Worm (Caenorhabditis elegans): ENCODE data around the gene spp-5.

Gene spp-5

DNA sequence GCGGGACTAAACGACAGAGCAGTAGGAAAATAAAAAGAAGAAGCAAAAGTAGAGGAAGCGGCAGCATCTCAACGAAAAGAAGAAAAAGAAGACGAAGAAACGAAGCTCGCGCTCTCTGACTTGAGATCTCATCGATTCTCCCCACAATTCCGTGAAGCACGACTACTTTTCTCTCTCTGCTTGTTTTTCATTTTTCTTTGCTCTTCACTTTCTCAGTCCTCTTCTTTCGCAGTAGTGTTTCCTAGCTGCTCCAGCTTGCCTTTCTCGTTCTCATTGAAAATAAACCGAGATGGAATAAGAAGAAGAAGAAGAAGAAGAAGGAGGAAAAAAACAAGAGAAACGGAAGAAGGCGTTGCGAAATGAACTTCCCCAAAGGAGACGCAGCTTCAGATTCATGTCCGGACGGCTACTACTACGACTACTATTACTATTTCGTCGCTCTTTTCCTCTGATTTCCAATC lies 35.4 kb downstream of the spp-5 start (continued):
- TF ChIP-seq egl-27 (tag; optimal IDR thresholded peaks at IDR 0.05) (peak; percentile 62), aly-2 (tag; optimal IDR thresholded peaks at IDR 0.05) (no peak), lin-13 (GFP tag; optimal IDR thresholded peaks at IDR 0.05) (peak; percentile 24), ztf-4 (tag; optimal IDR thresholded peaks at IDR 0.05) (no peak), gmeb-1 (tag; optimal IDR thresholded peaks at IDR 0.05) (no peak)

ce11 chrX:7283136-7283535 lies 37.0 kb downstream of the spp-5 start:
- TF ChIP-seq blmp-1 (tag; optimal IDR thresholded peaks at IDR 0.05; ENCODE audit: insufficient read depth): no peak
- no peak for TF ChIP-seq unc-62 (GFP tag; optimal IDR thresholded peaks at IDR 0.05)
- TF ChIP-seq egl-27 (tag; optimal IDR thresholded peaks at IDR 0.05): no peak
- TF ChIP-seq skn-1 (tag; optimal IDR thresholded peaks at IDR 0.05): no peak
- no peak for TF ChIP-seq sem-4 (tag; optimal IDR thresholded peaks at IDR 0.05)
- TF ChIP-seq ceh-82 (tag; optimal IDR thresholded peaks at IDR 0.05): no peak
- no peak for TF ChIP-seq lin-11 (tag; optimal IDR thresholded peaks at IDR 0.05)
- TF ChIP-seq nhr-12 (tag; optimal IDR thresholded peaks at IDR 0.05): no peak
- no peak for TF ChIP-seq zag-1 (tag; optimal IDR thresholded peaks at IDR 0.05)
- TF ChIP-seq lin-39 (tag; optimal IDR thresholded peaks at IDR 0.05): no peak
- TF ChIP-seq sma-3 (GFP tag; optimal IDR thresholded peaks at IDR 0.05): no peak
- no peak for TF ChIP-seq gmeb-1 (tag; optimal IDR thresholded peaks at IDR 0.05)
- TF ChIP-seq ztf-4 (tag; optimal IDR thresholded peaks at IDR 0.05): no peak
- no peak for TF ChIP-seq nhr-23 (tag; optimal IDR thresholded peaks at IDR 0.05)
- TF ChIP-seq F13H6.1 (tag; optimal IDR thresholded peaks at IDR 0.05): no peak

DNA sequence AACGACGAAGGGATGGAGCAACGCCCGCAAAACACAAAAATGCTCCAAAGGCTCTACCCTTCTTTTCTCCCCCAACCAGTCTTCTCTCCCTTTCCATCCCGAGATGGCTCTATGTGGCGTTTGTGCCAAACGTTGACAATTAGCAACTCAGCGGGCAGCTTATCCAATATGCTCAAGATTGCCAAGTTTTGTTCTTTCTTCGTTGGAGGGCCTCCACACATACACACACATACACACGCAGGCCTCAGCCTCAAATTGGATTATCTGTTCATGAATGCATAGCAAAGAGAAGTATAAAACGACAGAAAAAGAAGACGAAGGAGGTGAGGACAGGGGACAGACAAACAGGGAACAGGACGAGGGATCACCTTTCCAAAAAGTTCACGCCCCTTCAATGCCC lies 38.8 kb downstream of the spp-5 start:
- no peak for TF ChIP-seq ama-1 (optimal IDR thresholded peaks at IDR 0.05)
- no peak for TF ChIP-seq sem-4 (tag; optimal IDR thresholded peaks at IDR 0.05)
- TF ChIP-seq lin-11 (tag; optimal IDR thresholded peaks at IDR 0.05): peak; percentile 12
- peak; percentile 30 for TF ChIP-seq C34F6.9 (tag; optimal IDR thresholded peaks at IDR 0.05)

DNA sequence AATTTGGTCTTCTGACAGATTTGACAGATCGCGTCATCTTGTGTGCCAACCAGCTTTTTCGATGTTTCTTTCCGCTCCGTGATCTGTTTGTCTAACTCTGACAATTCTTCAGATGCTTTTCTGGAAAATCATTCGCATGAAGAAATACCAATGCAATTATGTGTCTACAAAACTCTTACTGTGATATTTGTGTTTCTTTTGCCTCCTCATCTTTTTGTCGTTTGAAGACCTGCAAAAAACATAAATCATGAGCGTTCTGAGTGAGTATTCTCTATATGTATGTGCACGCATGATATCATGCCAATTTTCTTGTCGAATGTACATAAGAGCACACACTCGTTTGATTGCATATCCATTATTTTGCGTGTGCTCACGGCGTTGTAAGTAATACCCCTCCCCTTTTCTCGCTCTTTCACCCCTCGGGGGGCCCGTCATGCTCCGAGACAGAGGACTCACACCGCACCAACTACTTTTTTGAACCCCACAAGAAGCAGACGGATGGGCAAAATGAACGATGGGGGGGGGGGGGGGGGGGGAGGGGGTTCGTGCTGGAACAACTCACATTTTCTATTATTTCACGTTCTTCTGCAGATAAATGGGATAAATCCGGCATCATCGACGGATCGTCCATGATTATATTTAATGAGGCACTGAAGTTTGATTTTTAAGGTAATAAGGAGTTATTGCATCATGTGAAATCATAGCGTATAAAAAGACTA lies 40.3 kb downstream of the spp-5 start, which contains the start of gene unc-10:
TSS of gene unc-10 (minus strand) at position 652 of the 719 bp plus-strand sequence.
- TF ChIP-seq F13H6.1 (tag; optimal IDR thresholded peaks at IDR 0.05) (no peak), nhr-6 (tag; optimal IDR thresholded peaks at IDR 0.05) (no peak), zag-1 (tag; optimal IDR thresholded peaks at IDR 0.05) (no peak), nhr-25 (tag; optimal IDR thresholded peaks at IDR 0.05) (no peak), elt-1 (tag; optimal IDR thresholded peaks at IDR 0.05) (no peak), nhr-21 (tag; optimal IDR thresholded peaks at IDR 0.05) (no peak), blmp-1 (tag; optimal IDR thresholded peaks at IDR 0.05; ENCODE audit: insufficient read depth) (no peak), alr-1 (tag; optimal IDR thresholded peaks at IDR 0.05) (no peak), nhr-11 (tag; optimal IDR thresholded peaks at IDR 0.05) (no peak), ztf-11 (tag; optimal IDR thresholded peaks at IDR 0.05) (no peak), gmeb-1 (tag; optimal IDR thresholded peaks at IDR 0.05) (no peak), ceh-82 (tag; optimal IDR thresholded peaks at IDR 0.05) (no peak), ceh-16 (tag; optimal IDR thresholded peaks at IDR 0.05) (no peak), sem-4 (tag; optimal IDR thresholded peaks at IDR 0.05) (no peak), sma-3 (GFP tag; optimal IDR thresholded peaks at IDR 0.05) (no peak), nhr-129 (tag; optimal IDR thresholded peaks at IDR 0.05) (no peak), snpc-4 (tag; optimal IDR thresholded peaks at IDR 0.05) (no peak), nhr-237 (tag; optimal IDR thresholded peaks at IDR 0.05) (no peak), lin-11 (tag; optimal IDR thresholded peaks at IDR 0.05) (no peak)

DNA sequence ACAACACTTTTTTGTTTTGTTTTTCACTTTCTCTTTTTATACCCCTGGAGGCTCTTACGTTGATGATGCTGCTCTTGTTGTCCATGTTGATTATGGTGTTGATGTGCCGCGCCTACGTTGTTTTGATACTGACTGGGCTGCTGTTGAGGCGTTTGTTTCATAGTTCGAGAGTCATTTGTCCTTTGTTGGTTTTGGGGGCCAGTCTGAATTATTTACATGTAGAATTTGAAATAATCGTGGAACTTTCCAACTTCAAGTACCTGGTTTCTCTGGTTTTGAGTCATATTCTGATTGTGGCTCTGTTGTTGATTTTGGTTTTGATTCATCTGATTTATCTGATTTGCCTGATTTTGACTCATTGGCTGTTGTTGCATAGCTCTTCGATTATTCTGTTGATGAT lies 42.1 kb downstream of the spp-5 start:
- TF ChIP-seq nhr-23 (tag; optimal IDR thresholded peaks at IDR 0.05): no peak
- no peak for TF ChIP-seq mbf-1 (tag; optimal IDR thresholded peaks at IDR 0.05)
- TF ChIP-seq alr-1 (tag; optimal IDR thresholded peaks at IDR 0.05): no peak
- TF ChIP-seq nhr-21 (tag; optimal IDR thresholded peaks at IDR 0.05): no peak
- no peak for TF ChIP-seq nhr-129 (tag; optimal IDR thresholded peaks at IDR 0.05)
- no peak for TF ChIP-seq ztf-4 (tag; optimal IDR thresholded peaks at IDR 0.05)
- TF ChIP-seq ceh-16 (tag; optimal IDR thresholded peaks at IDR 0.05): no peak
- no peak for TF ChIP-seq nhr-10 (tag; optimal IDR thresholded peaks at IDR 0.05)
- no peak for TF ChIP-seq nhr-11 (tag; optimal IDR thresholded peaks at IDR 0.05)
- TF ChIP-seq unc-39 (tag; optimal IDR thresholded peaks at IDR 0.05): no peak
- no peak for TF ChIP-seq sma-9 (GFP tag; optimal IDR thresholded peaks at IDR 0.05)
- no peak for TF ChIP-seq sma-9 (tag; optimal IDR thresholded peaks at IDR 0.05)
- no peak for TF ChIP-seq dmd-4 (tag; optimal IDR thresholded peaks at IDR 0.05)
- TF ChIP-seq R02D3.7 (tag; optimal IDR thresholded peaks at IDR 0.05): no peak
- no peak for TF ChIP-seq nhr-25 (tag; optimal IDR thresholded peaks at IDR 0.05)
- TF ChIP-seq elt-3 (tag; optimal IDR thresholded peaks at IDR 0.05): no peak
- TF ChIP-seq egl-27 (tag; optimal IDR thresholded peaks at IDR 0.05): no peak
- TF ChIP-seq mdl-1 (tag; optimal IDR thresholded peaks at IDR 0.05): no peak
- no peak for TF ChIP-seq unc-62 (GFP tag; optimal IDR thresholded peaks at IDR 0.05)
- TF ChIP-seq nhr-237 (tag; optimal IDR thresholded peaks at IDR 0.05): no peak
